Worm (Caenorhabditis elegans) whole organism, L1 larva: ENCODE data around the gene Y53F4B.23.

Source experiments
- C16A3.4 ChIP-seq: fragments of 150-350 bp; optimal IDR thresholded peaks from 2 replicates; lab custom pipeline; 2014; ENCODE audit warnings: missing biosample characterization, missing genetic modification characterization
- ama-1 ChIP-seq: fragments of 150-350 bp; optimal IDR thresholded peaks from 2 replicates; lab custom pipeline; 2014
- ceh-63 ChIP-seq: fragments of 200-800 bp; sonication (Bioruptor generic); optimal IDR thresholded peaks from 2 replicates; lab custom pipeline; 2018; ENCODE audit warnings: mild to moderate bottlenecking, missing genetic modification characterization, missing compliant biosample characterization
- lin-13 ChIP-seq: fragments of 150-350 bp; optimal IDR thresholded peaks from 2 replicates; lab custom pipeline; 2014; ENCODE audit warnings: missing biosample characterization, missing genetic modification reagents, missing genetic modification characterization
- lsy-2 ChIP-seq, 2 experiments: fragments of 150-350 bp; optimal IDR thresholded peaks; 2 replicates each; lab custom pipeline; 2014; ENCODE audit warnings: missing biosample characterization in 2 of 2, missing genetic modification characterization in 2 of 2
- skn-1 ChIP-seq: fragments of 150-350 bp; optimal IDR thresholded peaks from 2 replicates; lab custom pipeline; 2014; ENCODE audit warnings: missing biosample characterization, missing genetic modification characterization
- tbx-2 ChIP-seq: sonication (generic microtip); optimal IDR thresholded peaks from 2 replicates; lab custom pipeline; 2016; ENCODE audit warnings: missing genetic modification characterization, missing compliant biosample characterization
- unc-30 ChIP-seq: sonication (generic microtip); optimal IDR thresholded peaks from 2 replicates; lab custom pipeline; 2017; ENCODE audit warnings: missing biosample characterization, missing genetic modification characterization
- unc-62 ChIP-seq: fragments of 150-350 bp; optimal IDR thresholded peaks from 2 replicates; lab custom pipeline; 2014; ENCODE audit warnings: missing biosample characterization, missing genetic modification reagents, missing genetic modification characterization
- ztf-11 ChIP-seq, 2 experiments: sonication (generic microtip); optimal IDR thresholded peaks; 2 replicates each; lab custom pipeline; 2016 to 2017; ENCODE audit warnings: missing genetic modification characterization in 2 of 2, missing biosample characterization in 1 of 2, missing compliant biosample characterization in 1 of 2

DNA sequence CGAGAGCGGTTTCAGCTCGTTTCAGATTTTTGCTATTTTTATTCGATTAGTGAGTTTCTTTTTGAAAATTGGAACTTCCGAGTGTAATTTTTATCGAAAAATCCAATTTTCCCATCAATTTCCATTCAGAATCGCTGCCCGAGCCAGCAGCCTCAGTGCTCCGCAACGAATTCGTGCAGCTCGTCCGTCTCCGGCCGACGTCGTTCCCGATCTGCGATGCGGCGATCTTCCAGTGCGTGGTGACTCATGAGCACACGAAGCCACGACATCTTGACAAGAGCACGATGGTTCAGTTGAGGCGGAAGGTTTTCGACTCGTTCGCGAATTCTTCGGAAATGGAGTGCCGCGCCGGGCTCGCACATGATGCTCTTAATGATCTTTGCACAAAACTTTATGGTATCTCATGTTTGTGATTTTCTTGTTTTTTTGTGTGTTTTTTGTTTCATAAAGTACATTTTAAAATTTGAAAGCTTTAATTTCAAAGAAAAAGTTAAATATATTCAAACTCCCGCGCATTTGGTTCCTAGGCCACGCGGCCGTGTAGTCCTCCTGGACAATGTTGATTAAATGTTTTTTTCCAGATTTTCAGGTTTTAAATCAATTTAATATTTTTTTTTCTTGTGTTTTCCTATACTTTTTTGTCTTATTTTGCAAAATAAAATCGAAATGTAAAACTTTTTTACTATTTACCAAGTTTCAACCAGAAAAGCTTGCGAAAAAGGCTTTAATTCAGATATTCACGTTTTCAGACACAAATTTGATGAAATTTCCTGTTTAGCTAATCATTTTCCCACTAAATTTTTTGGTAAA, 35.0 kb upstream of the Y53F4B.23 start:
- peak; percentile 19 for TF ChIP-seq lin-13 (GFP tag; lab: Kevin White, UChicago)
- TF ChIP-seq unc-30 (tag; lab: Kevin White, UChicago), result no peak
- no peak for TF ChIP-seq ama-1
- TF ChIP-seq tbx-2 (tag; lab: Kevin White, UChicago), result peak; percentile 87
- no peak for TF ChIP-seq unc-62 (GFP tag; lab: Kevin White, UChicago)
- TF ChIP-seq C16A3.4 (tag; lab: Kevin White, UChicago), result no peak
- TF ChIP-seq lsy-2 (tag; optimal IDR thresholded peaks at IDR 0.05; lab: Kevin White, UChicago), result peak; percentile 66 to 78
- TF ChIP-seq ceh-63, result no peak
- TF ChIP-seq ztf-11 (tag; optimal IDR thresholded peaks at IDR 0.05; lab: Kevin White, UChicago), result peak in 1 of 2 experiments; percentile 94
- TF ChIP-seq skn-1 (tag; lab: Kevin White, UChicago), result peak; percentile 12
